Worm (Caenorhabditis elegans): Measurements from ENCODE around the gene fbxa-147.
"Not testable (repeated sequence)": the region's sequence is repeated elsewhere in the genome, so short reads cannot be mapped to it uniquely, and the experiment has no call there.

The fbxa-147 gene

ce11 chrV:14750357-14750756, 34.1 kb downstream of the fbxa-147 start, which contains the start of gene nspa-10:
Gene nspa-10 (minus strand): TSS chrV:14750457.
- not testable (repeated sequence) for TF ChIP-seq elt-3 (tag; optimal IDR thresholded peaks at IDR 0.05); R02D3.7 (tag; optimal IDR thresholded peaks at IDR 0.05); lin-13 (GFP tag; optimal IDR thresholded peaks at IDR 0.05)

ce11 chrV:14762563-14762962, 46.3 kb downstream of the fbxa-147 start:
- no peak for TF ChIP-seq lin-11 (tag; optimal IDR thresholded peaks at IDR 0.05)
- no peak for TF ChIP-seq peb-1 (tag; optimal IDR thresholded peaks at IDR 0.05)
- TF ChIP-seq ZK546.5 (tag; optimal IDR thresholded peaks at IDR 0.05), result no peak
- TF ChIP-seq snpc-4 (tag; optimal IDR thresholded peaks at IDR 0.05), result no peak

- no peak for TF ChIP-seq peb-1 (tag; optimal IDR thresholded peaks at IDR 0.05)
These were observed 47.3 kb downstream of the fbxa-147 start for ce11 chrV:14763582-14763981.
